Fruit fly (Drosophila melanogaster) whole organism, wandering third instar larva: ENCODE data around the gene RpL40.

Experiments
- Abd-B ChIP-seq: fragments of >200 bp; optimal IDR thresholded peaks from 2 replicates; lab custom pipeline; 2017; ENCODE audit warnings: missing biosample characterization, missing genetic modification characterization
- CG32264 ChIP-seq: fragments of 200-800 bp; sonication (Bioruptor generic); optimal IDR thresholded peaks from 2 replicates; lab custom pipeline; 2016; ENCODE audit warnings: missing biosample characterization, missing genetic modification characterization
- CG9705 ChIP-seq: fragments of 200-800 bp; sonication (Bioruptor generic); optimal IDR thresholded peaks from 2 replicates; lab custom pipeline; 2018; ENCODE audit warnings: missing biosample characterization, mild to moderate bottlenecking, missing genetic modification characterization
- CrebA ChIP-seq: fragments of 200-800 bp; sonication (Bioruptor generic); optimal IDR thresholded peaks from 2 replicates; lab custom pipeline; 2016; ENCODE audit warnings: missing biosample characterization, mild to moderate bottlenecking, missing genetic modification characterization, borderline replicate concordance
- Dfd ChIP-seq: fragments of >200 bp; optimal IDR thresholded peaks from 2 replicates; lab custom pipeline; 2017; ENCODE audit warnings: missing biosample characterization, missing genetic modification characterization
- Dif ChIP-seq: fragments of 200-275, 200-300 bp; sonication (Bioruptor generic); optimal IDR thresholded peaks from 2 replicates; lab custom pipeline; 2018; ENCODE audit warnings: missing biosample characterization, missing genetic modification characterization; ENCODE audit not compliant: partially characterized antibody
- GATAd ChIP-seq: sonication (Bioruptor generic); optimal IDR thresholded peaks from 2 replicates; lab custom pipeline; 2016; ENCODE audit warnings: missing biosample characterization, missing genetic modification characterization
- HLH106 ChIP-seq: fragments of 200-800 bp; optimal IDR thresholded peaks from 3 replicates; lab custom pipeline; 2019; ENCODE audit warnings: missing biosample characterization, mild to moderate bottlenecking, missing genetic modification characterization, moderate library complexity
- Hnf4 ChIP-seq: fragments of 200-800 bp; sonication (Bioruptor generic); optimal IDR thresholded peaks from 2 replicates; lab custom pipeline; 2016; ENCODE audit warnings: missing biosample characterization, mild to moderate bottlenecking, missing genetic modification characterization
- Hr78 ChIP-seq: fragments of >200 bp; optimal IDR thresholded peaks from 2 replicates; lab custom pipeline; 2017; ENCODE audit warnings: missing biosample characterization, missing genetic modification characterization
- Hr83 ChIP-seq: fragments of 200-300 bp; sonication (Bioruptor generic); optimal IDR thresholded peaks from 2 replicates; lab custom pipeline; 2016; ENCODE audit warnings: missing biosample characterization, mild to moderate bottlenecking, missing genetic modification characterization, moderate library complexity; ENCODE audit not compliant: poor library complexity, severe bottlenecking
- Jra ChIP-seq: sonication (Bioruptor generic); optimal IDR thresholded peaks from 2 replicates; lab custom pipeline; 2016; ENCODE audit warnings: missing biosample characterization, missing genetic modification characterization
- Mio ChIP-seq: sonication (Bioruptor generic); optimal IDR thresholded peaks from 2 replicates; lab custom pipeline; 2016; ENCODE audit warnings: missing biosample characterization, missing genetic modification characterization
- Myc ChIP-seq: fragments of >200 bp; optimal IDR thresholded peaks from 2 replicates; lab custom pipeline; 2017
- N ChIP-seq: fragments of >200 bp; optimal IDR thresholded peaks from 2 replicates; lab custom pipeline; 2018; ENCODE audit warnings: missing biosample characterization, missing external identifiers, missing genetic modification characterization
- OdsH ChIP-seq: fragments of 200-800 bp; sonication (Bioruptor generic); optimal IDR thresholded peaks from 2 replicates; lab custom pipeline; 2016; ENCODE audit warnings: missing biosample characterization, mild to moderate bottlenecking, missing genetic modification characterization
- Rel ChIP-seq, 2 experiments: fragments of 200-800 bp; sonication (Bioruptor generic) in 1 of 2; optimal IDR thresholded peaks; 2 replicates in 1 of 2; 3 replicates in 1 of 2; lab custom pipeline; 2016 to 2019; ENCODE audit warnings: mild to moderate bottlenecking in 2 of 2, missing biosample characterization in 2 of 2, missing genetic modification characterization in 2 of 2, moderate library complexity in 1 of 2
- Sp1 ChIP-seq: fragments of 200-800 bp; sonication (Bioruptor generic); optimal IDR thresholded peaks from 3 replicates; lab custom pipeline; 2019; ENCODE audit warnings: missing biosample characterization, mild to moderate bottlenecking, missing genetic modification characterization, moderate library complexity
- Vsx2 ChIP-seq: fragments of 200-300, 225-300 bp; sonication (Bioruptor generic); optimal IDR thresholded peaks from 2 replicates; lab custom pipeline; 2018; ENCODE audit warnings: missing biosample characterization, missing genetic modification characterization; ENCODE audit not compliant: partially characterized antibody
- br ChIP-seq: fragments of 200-800 bp; sonication (Bioruptor generic); optimal IDR thresholded peaks from 2 replicates; lab custom pipeline; 2016; ENCODE audit warnings: missing biosample characterization, missing genetic modification characterization
- brk ChIP-seq: fragments of 200-800 bp; sonication (Bioruptor generic); optimal IDR thresholded peaks from 2 replicates; lab custom pipeline; 2016; ENCODE audit warnings: missing biosample characterization, mild to moderate bottlenecking, missing genetic modification characterization
- dl ChIP-seq, 2 experiments: fragments of 175-275, 200-275 bp in 1 of 2; fragments of 200-275 bp in 1 of 2; sonication (Bioruptor generic); optimal IDR thresholded peaks; lab custom pipeline; 2018; ENCODE audit warnings: mild to moderate bottlenecking in 2 of 2, missing biosample characterization in 2 of 2, missing genetic modification characterization in 2 of 2, moderate library complexity in 2 of 2; ENCODE audit not compliant: partially characterized antibody in 2 of 2, insufficient read depth in 1 of 2
- dmrt93B ChIP-seq: fragments of 200-800 bp; sonication (Bioruptor generic); optimal IDR thresholded peaks from 2 replicates; lab custom pipeline; 2018; ENCODE audit warnings: missing biosample characterization, mild to moderate bottlenecking, missing genetic modification characterization
- dsf ChIP-seq: sonication (Bioruptor generic); optimal IDR thresholded peaks from 2 replicates; lab custom pipeline; 2016; ENCODE audit warnings: missing biosample characterization, missing genetic modification characterization, borderline replicate concordance
- ey ChIP-seq: fragments of 200-800 bp; sonication (Bioruptor generic); optimal IDR thresholded peaks from 2 replicates; lab custom pipeline; 2016; ENCODE audit warnings: missing biosample characterization, missing genetic modification characterization
- foxo ChIP-seq, 2 experiments: fragments of 200-800 bp; sonication (Bioruptor generic); optimal IDR thresholded peaks; 2 replicates in 1 of 2; 3 replicates in 1 of 2; lab custom pipeline; 2016 to 2017; ENCODE audit warnings: missing biosample characterization in 2 of 2, missing genetic modification characterization in 2 of 2
- fru ChIP-seq: fragments of 200-800 bp; sonication (Bioruptor generic); optimal IDR thresholded peaks from 3 replicates; lab custom pipeline; 2016; ENCODE audit warnings: missing biosample characterization, mild to moderate bottlenecking, missing genetic modification characterization
- h ChIP-seq: fragments of 200-800 bp; sonication (Bioruptor generic); optimal IDR thresholded peaks from 3 replicates; lab custom pipeline; 2016; ENCODE audit warnings: missing biosample characterization, mild to moderate bottlenecking, missing genetic modification characterization
- jim ChIP-seq: fragments of 175-275, 200-325 bp; sonication (Bioruptor generic); optimal IDR thresholded peaks from 2 replicates; lab custom pipeline; 2016; ENCODE audit warnings: missing biosample characterization, mild to moderate bottlenecking, missing genetic modification characterization
- lola ChIP-seq: fragments of >200 bp; optimal IDR thresholded peaks from 2 replicates; lab custom pipeline; 2017; ENCODE audit warnings: missing biosample characterization, missing genetic modification characterization
- pan ChIP-seq: fragments of >200 bp; optimal IDR thresholded peaks from 2 replicates; lab custom pipeline; 2017
- psq ChIP-seq: fragments of 200-800 bp; sonication (Bioruptor generic); optimal IDR thresholded peaks from 3 replicates; lab custom pipeline; 2017; ENCODE audit warnings: missing biosample characterization, mild to moderate bottlenecking, missing genetic modification characterization, moderate library complexity
- rgr ChIP-seq: fragments of 200-800 bp; sonication (Bioruptor generic); optimal IDR thresholded peaks from 3 replicates; lab custom pipeline; 2016; ENCODE audit warnings: missing biosample characterization, mild to moderate bottlenecking, missing genetic modification characterization
- sage ChIP-seq: fragments of 200-800 bp; sonication (Bioruptor generic); optimal IDR thresholded peaks from 2 replicates; lab custom pipeline; 2016; ENCODE audit warnings: missing biosample characterization, mild to moderate bottlenecking, missing genetic modification characterization
- sv ChIP-seq: fragments of 200-800 bp; sonication (Bioruptor generic); optimal IDR thresholded peaks from 3 replicates; lab custom pipeline; 2016; ENCODE audit warnings: missing biosample characterization, missing genetic modification characterization
- tai ChIP-seq: sonication (Bioruptor generic); optimal IDR thresholded peaks from 2 replicates; lab custom pipeline; 2016; ENCODE audit warnings: missing biosample characterization, missing genetic modification characterization
- usp ChIP-seq: fragments of >200 bp; optimal IDR thresholded peaks from 2 replicates; lab custom pipeline; 2017; ENCODE audit warnings: missing biosample characterization, missing genetic modification characterization
- woc ChIP-seq: sonication (Bioruptor generic); optimal IDR thresholded peaks from 2 replicates; lab custom pipeline; 2016; ENCODE audit warnings: missing biosample characterization, mild to moderate bottlenecking, missing genetic modification characterization

Gene RpL40

DNA sequence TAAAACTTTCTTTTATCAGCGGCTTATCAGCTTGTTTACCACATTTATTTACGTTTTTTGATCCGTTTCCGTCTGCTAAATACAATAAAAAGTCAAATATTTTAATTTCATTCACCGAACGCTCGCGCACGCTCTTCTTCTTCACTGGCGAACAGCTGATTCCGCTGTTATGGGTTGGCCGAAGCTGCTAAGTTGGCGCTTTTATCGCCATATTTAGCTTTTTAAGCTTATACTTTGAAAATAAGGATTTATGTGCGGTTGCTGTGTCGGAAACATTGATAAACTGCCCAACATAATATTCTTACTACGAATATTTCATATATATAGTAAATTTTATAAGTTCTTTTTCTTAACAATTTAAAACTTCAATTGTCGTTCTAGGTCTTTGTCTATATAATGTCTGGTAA, 29.6 kb upstream of the RpL40 start, which contains the start of gene Naprt:
TSS of gene Naprt (minus strand) at position 159 of the 407 bp plus-strand sequence.
- TF ChIP-seq Jra (GFP tag; lab: Kevin White, UChicago) (no peak), Hr83 (GFP tag; lab: Kevin White, UChicago) (no peak), foxo (GFP tag; optimal IDR thresholded peaks at IDR 0.05; lab: Kevin White, UChicago) (peak in 1 of 2 experiments; percentile 7), woc (GFP tag; lab: Kevin White, UChicago) (peak; percentile 34), Sp1 (peak; percentile 10), OdsH (GFP tag; lab: Kevin White, UChicago) (peak; percentile 10), ey (GFP tag; lab: Kevin White, UChicago) (peak; percentile 30), Myc (lab: Kevin White, UChicago) (peak; percentile 91), CG9705 (no peak), HLH106 (tag; lab: Kevin White, UChicago) (peak; percentile 30)

DNA sequence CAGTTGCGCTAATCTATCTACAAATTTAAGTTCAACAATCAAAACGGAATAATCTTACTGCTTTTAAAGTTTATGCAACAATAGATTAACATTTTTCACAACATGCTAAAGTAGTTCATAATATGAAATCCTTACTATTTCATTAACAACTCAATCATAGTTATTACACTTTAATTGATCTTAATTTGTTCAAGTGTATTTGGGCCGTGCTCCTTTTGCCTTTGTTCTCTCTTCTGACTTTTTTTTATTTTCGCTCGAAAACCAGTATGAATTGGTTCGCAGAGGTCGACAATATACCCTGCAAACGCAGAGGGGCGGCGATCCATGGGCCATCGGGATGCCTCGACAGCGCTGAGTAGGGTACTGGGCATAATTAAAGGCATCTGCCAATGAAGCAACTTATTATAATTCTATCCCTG, 16.2 kb upstream of the RpL40 start:
- TF ChIP-seq ey (GFP tag; lab: Kevin White, UChicago) (peak; percentile 30), Hr78 (no peak), dsf (GFP tag; lab: Kevin White, UChicago) (no peak), CrebA (GFP tag; lab: Kevin White, UChicago) (no peak), h (GFP tag; lab: Kevin White, UChicago) (peak; percentile 28), sv (GFP tag; lab: Kevin White, UChicago) (no peak), brk (no peak), Vsx2 (no peak), Abd-B (GFP tag; lab: Kevin White, UChicago) (no peak), woc (GFP tag; lab: Kevin White, UChicago) (peak; percentile 76), foxo (GFP tag; optimal IDR thresholded peaks at IDR 0.05; lab: Kevin White, UChicago) (peak in 1 of 2 experiments; percentile 39), CG9705 (no peak), Jra (GFP tag; lab: Kevin White, UChicago) (no peak), rgr (GFP tag; lab: Kevin White, UChicago) (peak; percentile 35), fru (GFP tag; lab: Kevin White, UChicago) (peak; percentile 25), N (GFP tag; lab: Kevin White, UChicago) (no peak), CG32264 (GFP tag; lab: Kevin White, UChicago) (no peak), Mio (no peak), HLH106 (tag; lab: Kevin White, UChicago) (peak; percentile 75), br (GFP tag; lab: Kevin White, UChicago) (peak; percentile 37), pan (lab: Kevin White, UChicago) (no peak), tai (GFP tag; lab: Kevin White, UChicago) (no peak), lola (GFP tag; lab: Kevin White, UChicago) (no peak), Sp1 (peak; percentile 34), Myc (lab: Kevin White, UChicago) (no peak), Hnf4 (GFP tag; lab: Kevin White, UChicago) (no peak), Dif (no peak), dl (GFP tag; optimal IDR thresholded peaks at IDR 0.05; lab: Kevin White, UChicago; ENCODE audit: insufficient read depth in 1 of 2, partially characterized antibody in 2 of 2) (no peak), OdsH (GFP tag; lab: Kevin White, UChicago) (peak; percentile 22), jim (no peak), Dfd (no peak), sage (GFP tag; lab: Kevin White, UChicago) (no peak), psq (GFP tag; lab: Kevin White, UChicago) (peak; percentile 4), GATAd (no peak), dmrt93B (GFP tag; lab: Kevin White, UChicago) (no peak), Rel (GFP tag; optimal IDR thresholded peaks at IDR 0.05; lab: Kevin White, UChicago) (no peak), Rel (tag; optimal IDR thresholded peaks at IDR 0.05; lab: Kevin White, UChicago) (no peak), Hr83 (GFP tag; lab: Kevin White, UChicago) (peak; percentile 40), usp (GFP tag; lab: Kevin White, UChicago) (no peak)
